Fruit fly (Drosophila melanogaster) whole organism, embryonic: Measurements from ENCODE around the gene CSN5.
A peak's percentile ranks its signal among the peaks of the same experiment; 100 is the strongest.

Experiments
- Ada2b ChIP-seq: fragments of 200-800 bp; sonication (Bioruptor generic); IDR thresholded peaks from 2 replicates; pipeline ENCODE4 v1.3.6; 2022; ENCODE audit warnings: missing biosample characterization, missing genetic modification characterization
- Atf6 ChIP-seq: fragments of 200-800 bp; sonication (Bioruptor generic); IDR thresholded peaks from 2 replicates; pipeline ENCODE4 v1.3.6; 2022; ENCODE audit warnings: missing biosample characterization, missing genetic modification characterization
- BEAF-32 ChIP-seq: fragments of 200-800 bp; sonication (Bioruptor generic); optimal IDR thresholded peaks from 3 replicates; lab custom pipeline; 2017; ENCODE audit warnings: missing biosample characterization, missing genetic modification characterization, mild to moderate bottlenecking, moderate library complexity, missing genetic modification reagents
- Bdp1 ChIP-seq: fragments of 200-800 bp; sonication (Bioruptor generic); optimal IDR thresholded peaks from 3 replicates; lab custom pipeline; 2016; ENCODE audit warnings: missing biosample characterization, missing genetic modification characterization
- CG10959 ChIP-seq: fragments of 200-800 bp; sonication (Bioruptor generic); IDR thresholded peaks from 2 replicates; pipeline ENCODE4 v1.3.6; 2022; ENCODE audit warnings: missing biosample characterization, missing genetic modification characterization
- CG11695 ChIP-seq: fragments of 200-800 bp; sonication (Bioruptor generic); IDR thresholded peaks from 3 replicates; pipeline ENCODE4 v1.3.6; 2022; ENCODE audit warnings: missing biosample characterization, missing genetic modification characterization
- CG12659 ChIP-seq: fragments of 200-800 bp; sonication (Bioruptor generic); optimal IDR thresholded peaks from 3 replicates; lab custom pipeline; 2017; ENCODE audit warnings: mild to moderate bottlenecking, missing biosample characterization, missing genetic modification reagents, missing genetic modification characterization
- CG13296 ChIP-seq: fragments of 200-800 bp; sonication (Bioruptor generic); optimal IDR thresholded peaks from 3 replicates; lab custom pipeline; 2018; ENCODE audit warnings: missing biosample characterization, mild to moderate bottlenecking, missing genetic modification characterization
- CG13424 ChIP-seq: fragments of 200-800 bp; sonication (Bioruptor generic); optimal IDR thresholded peaks from 2 replicates; lab custom pipeline; 2019; ENCODE audit warnings: missing biosample characterization, mild to moderate bottlenecking, missing genetic modification characterization, moderate library complexity
- CG14667 ChIP-seq: fragments of 200-800 bp; sonication (Bioruptor generic); IDR thresholded peaks from 2 replicates; pipeline ENCODE4 v1.3.6; 2022; ENCODE audit warnings: missing biosample characterization, missing genetic modification characterization
- CG18476 ChIP-seq: fragments of 200-800 bp; sonication (Bioruptor generic); optimal IDR thresholded peaks from 2 replicates; lab custom pipeline; 2016; ENCODE audit warnings: missing biosample characterization, mild to moderate bottlenecking, missing genetic modification characterization
- CG18619 ChIP-seq: fragments of 200-800 bp; sonication (Bioruptor generic); optimal IDR thresholded peaks from 3 replicates; lab custom pipeline; 2017; ENCODE audit warnings: missing biosample characterization, mild to moderate bottlenecking, missing genetic modification characterization
- CG2889 ChIP-seq: fragments of 200-800 bp; sonication (Bioruptor generic); IDR thresholded peaks from 3 replicates; pipeline ENCODE4 v1.3.6; 2022; ENCODE audit warnings: missing biosample characterization, missing genetic modification characterization
- CG5953 ChIP-seq: fragments of 200-800 bp; sonication (Bioruptor generic); IDR thresholded peaks from 2 replicates; pipeline ENCODE4 v1.3.6; 2022; ENCODE audit warnings: missing biosample characterization, missing genetic modification characterization
- CG8388 ChIP-seq: fragments of 200-800 bp; sonication (Bioruptor generic); optimal IDR thresholded peaks from 2 replicates; lab custom pipeline; 2019; ENCODE audit warnings: missing biosample characterization, mild to moderate bottlenecking, missing genetic modification characterization, moderate library complexity
- CG9797 ChIP-seq: fragments of 200-800 bp; sonication (Bioruptor generic); optimal IDR thresholded peaks from 3 replicates; lab custom pipeline; 2018; ENCODE audit warnings: missing biosample characterization, mild to moderate bottlenecking, missing genetic modification characterization
- Dbx ChIP-seq: fragments of 200-800 bp; sonication (Bioruptor generic); IDR thresholded peaks from 3 replicates; pipeline ENCODE4 v1.3.6; 2022; ENCODE audit warnings: missing biosample characterization, missing genetic modification characterization
- Doc2 ChIP-seq: fragments of 200-800 bp; sonication (Bioruptor generic); IDR thresholded peaks from 2 replicates; pipeline ENCODE4 v1.3.6; 2022; ENCODE audit warnings: missing biosample characterization, missing genetic modification characterization
- Elba2 ChIP-seq: fragments of 200-800 bp; sonication (Bioruptor generic); optimal IDR thresholded peaks from 3 replicates; lab custom pipeline; 2016; ENCODE audit warnings: missing biosample characterization, missing genetic modification characterization
- Ets65A ChIP-seq: fragments of 200-800 bp; sonication (Bioruptor generic); peaks from one replicate; lab custom pipeline; 2016; ENCODE audit warnings: missing biosample characterization, missing genetic modification characterization
- Fer1 ChIP-seq: fragments of 200-800 bp; sonication (Bioruptor generic); optimal IDR thresholded peaks from 2 replicates; lab custom pipeline; 2017; ENCODE audit warnings: missing biosample characterization, mild to moderate bottlenecking, missing genetic modification characterization
- HLH4C ChIP-seq: fragments of 200-800 bp; sonication (Bioruptor generic); IDR thresholded peaks from 3 replicates; pipeline ENCODE4 v1.3.6; 2022; ENCODE audit warnings: missing biosample characterization, missing genetic modification characterization; ENCODE audit not compliant: partially characterized antibody
- Hmr ChIP-seq: fragments of 200-800 bp; sonication (Bioruptor generic); optimal IDR thresholded peaks from 3 replicates; lab custom pipeline; 2017; ENCODE audit warnings: mild to moderate bottlenecking, missing biosample characterization, missing genetic modification reagents, missing genetic modification characterization
- Kr ChIP-seq: fragments of 200-800 bp; sonication (Bioruptor generic); optimal IDR thresholded peaks from 2 replicates; lab custom pipeline; 2017; ENCODE audit warnings: missing biosample characterization, mild to moderate bottlenecking, missing genetic modification characterization
- Med ChIP-seq: fragments of 200-800 bp; sonication (Bioruptor generic); peaks from one replicate; lab custom pipeline; 2016; ENCODE audit warnings: missing biosample characterization, missing genetic modification characterization, mild to moderate bottlenecking, inconsistent platforms, moderate library complexity
- Oli ChIP-seq: fragments of 200-800 bp; sonication (Bioruptor generic); optimal IDR thresholded peaks from 2 replicates; lab custom pipeline; 2018; ENCODE audit warnings: missing biosample characterization, mild to moderate bottlenecking, missing genetic modification characterization, moderate library complexity
- Sin3A ChIP-seq: fragments of >200 bp; optimal IDR thresholded peaks from 2 replicates; lab custom pipeline; 2018
- Tbp ChIP-seq: fragments of >200 bp; optimal IDR thresholded peaks from 2 replicates; lab custom pipeline; 2018; ENCODE audit warnings: missing biosample characterization, missing genetic modification characterization
- amos ChIP-seq: fragments of 200-800 bp; sonication (Bioruptor generic); IDR thresholded peaks from 2 replicates; pipeline ENCODE4 v1.3.6; 2022; ENCODE audit warnings: missing biosample characterization, missing genetic modification characterization; ENCODE audit not compliant: partially characterized antibody
- aop ChIP-seq: fragments of 200-800 bp; sonication (Bioruptor generic); IDR thresholded peaks from 2 replicates; pipeline ENCODE4 v1.3.6; 2022; ENCODE audit warnings: missing biosample characterization, missing genetic modification characterization
- chinmo ChIP-seq: fragments of 200-800 bp; sonication (Bioruptor generic); IDR thresholded peaks from 4 replicates; pipeline ENCODE4 v1.3.6; 2022; ENCODE audit warnings: missing biosample characterization, missing genetic modification characterization; ENCODE audit not compliant: partially characterized antibody
- croc ChIP-seq: fragments of 200-800 bp; sonication (Bioruptor generic); conservative IDR thresholded peaks from 3 replicates; pipeline ENCODE4 v1.3.6; 2022; ENCODE audit warnings: missing biosample characterization, missing genetic modification characterization
- disco-r ChIP-seq: fragments of 200-800 bp; sonication (Bioruptor generic); optimal IDR thresholded peaks from 2 replicates; lab custom pipeline; 2016; ENCODE audit warnings: missing biosample characterization, missing genetic modification characterization
- dmrt11E ChIP-seq: fragments of 200-800 bp; sonication (Bioruptor generic); optimal IDR thresholded peaks from 3 replicates; lab custom pipeline; 2018; ENCODE audit warnings: missing biosample characterization, mild to moderate bottlenecking, missing genetic modification characterization, moderate library complexity
- gfzf ChIP-seq: fragments of 200-800 bp; sonication (Bioruptor generic); optimal IDR thresholded peaks from 2 replicates; lab custom pipeline; 2016; ENCODE audit warnings: missing biosample characterization, mild to moderate bottlenecking, missing genetic modification characterization, moderate library complexity
- hb ChIP-seq: fragments of 200-800 bp; sonication (Bioruptor generic); IDR thresholded peaks from 3 replicates; pipeline ENCODE4 v1.3.6; 2022; ENCODE audit warnings: missing biosample characterization, missing genetic modification characterization; ENCODE audit not compliant: partially characterized antibody
- hbn ChIP-seq: fragments of 200-800 bp; sonication (Bioruptor generic); IDR thresholded peaks from 2 replicates; pipeline ENCODE4 v1.3.6; 2022; ENCODE audit warnings: missing biosample characterization, missing genetic modification characterization; ENCODE audit not compliant: partially characterized antibody
- mld ChIP-seq: fragments of 200-800 bp; sonication (Bioruptor generic); IDR thresholded peaks from 3 replicates; pipeline ENCODE4 v1.3.6; 2022; ENCODE audit warnings: missing biosample characterization, missing genetic modification characterization; ENCODE audit not compliant: partially characterized antibody
- nau ChIP-seq: fragments of 200-800 bp; sonication (Bioruptor generic); optimal IDR thresholded peaks from 3 replicates; lab custom pipeline; 2017; ENCODE audit warnings: missing biosample characterization, mild to moderate bottlenecking, missing genetic modification characterization, missing genetic modification reagents
- pnt ChIP-seq: fragments of 200-800 bp; sonication (Bioruptor generic); optimal IDR thresholded peaks from 3 replicates; lab custom pipeline; 2016; ENCODE audit warnings: missing biosample characterization, missing genetic modification characterization
- pum ChIP-seq: fragments of 200-800 bp; sonication (Bioruptor generic); optimal IDR thresholded peaks from 2 replicates; lab custom pipeline; 2016; ENCODE audit warnings: missing biosample characterization, missing genetic modification characterization
- row ChIP-seq: fragments of 200-800 bp; sonication (Bioruptor generic); IDR thresholded peaks from 3 replicates; pipeline ENCODE4 v1.3.6; 2022; ENCODE audit warnings: missing biosample characterization, missing genetic modification characterization
- salm ChIP-seq: fragments of 200-800 bp; sonication (Bioruptor generic); optimal IDR thresholded peaks from 2 replicates; lab custom pipeline; 2018; ENCODE audit warnings: missing biosample characterization, mild to moderate bottlenecking, missing genetic modification characterization
- sna ChIP-seq: fragments of 200-800 bp; sonication (Bioruptor generic); IDR thresholded peaks from 2 replicates; pipeline ENCODE4 v1.3.6; 2022; ENCODE audit warnings: missing biosample characterization, missing genetic modification characterization; ENCODE audit not compliant: partially characterized antibody
- tap ChIP-seq: fragments of 200-800 bp; optimal IDR thresholded peaks from 3 replicates; lab custom pipeline; 2019; ENCODE audit warnings: missing biosample characterization, mild to moderate bottlenecking, missing genetic modification characterization, moderate library complexity
- tin ChIP-seq: fragments of 200-800 bp; sonication (Bioruptor generic); optimal IDR thresholded peaks from 3 replicates; lab custom pipeline; 2016; ENCODE audit warnings: missing biosample characterization, missing genetic modification characterization
- unpg ChIP-seq: fragments of 200-800 bp; sonication (Bioruptor generic); optimal IDR thresholded peaks from 3 replicates; lab custom pipeline; 2018; ENCODE audit warnings: missing biosample characterization, mild to moderate bottlenecking, missing genetic modification characterization, moderate library complexity
- usp ChIP-seq: fragments of >200 bp; optimal IDR thresholded peaks from 2 replicates; lab custom pipeline; 2017; ENCODE audit warnings: missing biosample characterization, missing genetic modification characterization
- zen ChIP-seq: fragments of 200-800 bp; sonication (Bioruptor generic); optimal IDR thresholded peaks from 3 replicates; lab custom pipeline; 2018; ENCODE audit warnings: missing biosample characterization, mild to moderate bottlenecking, missing genetic modification characterization, moderate library complexity

Gene CSN5

DNA sequence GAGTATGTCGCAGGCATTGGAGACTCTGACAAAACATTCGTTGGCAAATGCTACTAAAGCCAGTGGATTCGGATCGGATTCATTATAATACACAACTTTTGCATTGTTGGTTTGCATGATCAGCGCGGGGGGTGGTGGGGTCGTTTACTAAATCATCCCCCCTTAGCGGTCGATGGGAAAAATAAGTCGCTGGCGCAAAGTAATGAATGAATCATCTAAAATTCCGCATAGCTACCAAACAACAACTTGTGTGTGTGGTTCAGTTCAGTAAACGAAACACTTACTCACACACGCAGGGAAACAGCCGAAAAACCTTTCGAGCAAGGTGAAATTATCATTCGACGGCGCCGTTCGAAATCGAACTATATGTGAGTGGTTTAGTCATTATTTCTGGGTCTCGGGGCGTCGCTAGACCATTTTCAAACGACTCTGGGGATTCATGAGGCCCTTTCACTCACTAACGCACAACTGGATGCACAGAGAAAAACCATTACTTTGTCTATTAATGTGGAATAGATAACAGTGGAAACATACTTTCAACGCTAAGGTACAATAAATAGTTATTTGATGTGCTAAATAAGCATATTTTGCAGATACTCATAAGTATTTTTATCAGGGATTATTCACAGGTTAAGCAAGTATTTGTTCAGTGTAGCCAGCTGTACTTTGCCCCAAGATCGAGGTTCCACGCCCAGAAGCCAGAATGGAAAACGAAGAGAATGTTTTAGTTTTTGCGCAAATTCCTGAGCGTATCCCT, 21.3 kb upstream of the CSN5 start (continued):
- TF ChIP-seq Hmr (GFP tag; lab: Kevin White, UChicago) (peak; percentile 56), tap (peak; percentile 79), zen (tag; lab: Kevin White, UChicago) (peak; percentile 50), Oli (peak; percentile 61), Ada2b (peak; percentile 81), row (peak; percentile 50), sna (GFP tag; lab: Robert Waterston, UW) (no peak), CG5953 (peak; percentile 70), Ets65A (peak; percentile 96), disco-r (GFP tag; lab: Kevin White, UChicago) (peak; percentile 50), Doc2 (GFP tag; lab: Robert Waterston, UW) (no peak), nau (GFP tag; lab: Kevin White, UChicago) (peak; percentile 58), aop (0 out of 2 replicates have a peak, but pooled peaks have one; percentile 5), hb (GFP tag; lab: Robert Waterston, UW) (no peak), CG12659 (GFP tag; lab: Kevin White, UChicago) (peak; percentile 51), pum (peak; percentile 25), mld (no peak), CG18476 (GFP tag; lab: Kevin White, UChicago) (no peak), Dbx (GFP tag; lab: Robert Waterston, UW) (peak; percentile 17; the same call in 1 of the 3 replicates), CG18619 (GFP tag; lab: Kevin White, UChicago) (no peak), Tbp (GFP tag; lab: Kevin White, UChicago) (no peak), CG2889 (GFP tag; lab: Robert Waterston, UW) (peak; percentile 67; the same call in 2 of the 3 replicates), CG13424 (peak; percentile 29), Bdp1 (GFP tag; lab: Kevin White, UChicago) (peak; percentile 63), Fer1 (GFP tag; lab: Kevin White, UChicago) (peak; percentile 67), hbn (no peak), CG14667 (GFP tag; lab: Robert Waterston, UW) (peak; percentile 80), chinmo (GFP tag; lab: Robert Waterston, UW) (0 out of 4 replicates have a peak, but pooled peaks have one; percentile 41), amos (no peak), CG11695 (GFP tag; lab: Robert Waterston, UW) (peak; percentile 60), BEAF-32 (GFP tag; lab: Kevin White, UChicago) (no peak), usp (GFP tag; lab: Kevin White, UChicago) (no peak), CG10959 (peak; percentile 74), Atf6 (GFP tag; lab: Robert Waterston, UW) (peak; percentile 57; the same call in 1 of the 2 replicates), gfzf (GFP tag; lab: Kevin White, UChicago) (no peak), Elba2 (no peak), salm (tag; lab: Kevin White, UChicago) (peak; percentile 66), dmrt11E (peak; percentile 81), HLH4C (no peak), croc (GFP tag; lab: Robert Waterston, UW) (peak; percentile 59), Med (GFP tag; lab: Kevin White, UChicago) (peak; percentile 95), unpg (GFP tag; lab: Kevin White, UChicago) (peak; percentile 90), CG13296 (GFP tag; lab: Kevin White, UChicago) (no peak), Kr (GFP tag; lab: Kevin White, UChicago) (no peak), Sin3A (no peak), tin (GFP tag; lab: Kevin White, UChicago) (peak; percentile 4), pnt (peak; percentile 82), CG9797 (GFP tag; lab: Kevin White, UChicago) (no peak), CG8388 (GFP tag; lab: Kevin White, UChicago) (peak; percentile 82)
